Fruit fly (Drosophila melanogaster) whole organism, embryonic: Measurements from ENCODE around the gene CG9886.

ENCODE experiments used
- Awh ChIP-seq: fragments of 200-800 bp; sonication (Bioruptor generic); IDR thresholded peaks from 2 replicates; pipeline ENCODE4, ENCODE4 v1.3.6; 2022; ENCODE audit warnings: missing biosample characterization, missing genetic modification characterization
- Bteb2 ChIP-seq: fragments of 200-800 bp; sonication (Bioruptor generic); optimal IDR thresholded peaks from 2 replicates; lab custom pipeline; 2016; ENCODE audit warnings: missing biosample characterization, missing genetic modification characterization
- CG10147 ChIP-seq: fragments of 200-800 bp; sonication (Bioruptor generic); optimal IDR thresholded peaks from 2 replicates; lab custom pipeline; 2019; ENCODE audit warnings: missing biosample characterization, mild to moderate bottlenecking, missing genetic modification characterization, moderate library complexity
- CG1024 ChIP-seq: fragments of 200-800 bp; sonication (Bioruptor generic); IDR thresholded peaks from 2 replicates; pipeline ENCODE4 v1.3.6; 2022; ENCODE audit warnings: missing biosample characterization, missing genetic modification characterization
- CG10979 ChIP-seq: fragments of 200-800 bp; sonication (Bioruptor generic); optimal IDR thresholded peaks from 2 replicates; lab custom pipeline; 2018; ENCODE audit warnings: missing biosample characterization, mild to moderate bottlenecking, missing genetic modification characterization, moderate library complexity
- CG12071 ChIP-seq: fragments of 200-800 bp; sonication (Bioruptor generic); optimal IDR thresholded peaks from 3 replicates; lab custom pipeline; 2018; ENCODE audit warnings: missing biosample characterization, mild to moderate bottlenecking, missing genetic modification characterization
- CG17328 ChIP-seq: fragments of 200-800 bp; sonication (Bioruptor generic); IDR thresholded peaks from 2 replicates; pipeline ENCODE4 v1.3.6; 2022; ENCODE audit warnings: missing biosample characterization, missing genetic modification characterization
- CG1832 ChIP-seq: fragments of 200-800 bp; sonication (Bioruptor generic); optimal IDR thresholded peaks from 2 replicates; lab custom pipeline; 2017; ENCODE audit warnings: missing biosample characterization, mild to moderate bottlenecking, missing genetic modification characterization, inconsistent platforms
- CG2202 ChIP-seq: fragments of 200-800 bp; sonication (Bioruptor generic); optimal IDR thresholded peaks from 2 replicates; lab custom pipeline; 2018; ENCODE audit warnings: missing biosample characterization, mild to moderate bottlenecking, missing genetic modification characterization
- CG30020 ChIP-seq: fragments of 200-800 bp; optimal IDR thresholded peaks from 2 replicates; lab custom pipeline; 2019; ENCODE audit warnings: missing biosample characterization, mild to moderate bottlenecking, missing genetic modification characterization, moderate library complexity
- CG3163 ChIP-seq: fragments of 200-800 bp; sonication (Bioruptor generic); optimal IDR thresholded peaks from 3 replicates; lab custom pipeline; 2016; ENCODE audit warnings: missing biosample characterization, missing genetic modification characterization
- CG4360 ChIP-seq: fragments of 200-800 bp; sonication (Bioruptor generic); IDR thresholded peaks from 2 replicates; pipeline ENCODE4 v1.3.6; 2022; ENCODE audit warnings: missing biosample characterization, missing genetic modification characterization
- CG6689 ChIP-seq: fragments of 200-800 bp; sonication (Bioruptor generic); IDR thresholded peaks from 2 replicates; pipeline ENCODE4 v1.3.6; 2022; ENCODE audit warnings: missing biosample characterization, missing genetic modification characterization
- CG6813 ChIP-seq: fragments of 200-800 bp; sonication (Bioruptor generic); optimal IDR thresholded peaks from 2 replicates; lab custom pipeline; 2017; ENCODE audit warnings: missing biosample characterization, missing genetic modification characterization, mild to moderate bottlenecking, moderate library complexity, missing genetic modification reagents
- CG8281 ChIP-seq: fragments of 200-800 bp; sonication (Bioruptor generic); optimal IDR thresholded peaks from 2 replicates; lab custom pipeline; 2018; ENCODE audit warnings: missing biosample characterization, mild to moderate bottlenecking, missing genetic modification characterization, moderate library complexity
- CG8765 ChIP-seq: fragments of 200-800 bp; sonication (Bioruptor generic); IDR thresholded peaks from 2 replicates; pipeline ENCODE4 v1.3.6; 2022; ENCODE audit warnings: missing biosample characterization, missing genetic modification characterization
- CoRest ChIP-seq: fragments of 200-800 bp; sonication (Bioruptor generic); optimal IDR thresholded peaks from 3 replicates; lab custom pipeline; 2018; ENCODE audit warnings: missing biosample characterization, mild to moderate bottlenecking, missing genetic modification characterization, moderate library complexity
- Dip3 ChIP-seq: fragments of 200-800 bp; sonication (Bioruptor generic); optimal IDR thresholded peaks from 3 replicates; lab custom pipeline; 2016; ENCODE audit warnings: missing biosample characterization, missing genetic modification characterization
- Doc3 ChIP-seq: fragments of 200-800 bp; sonication (Bioruptor generic); IDR thresholded peaks from 3 replicates; pipeline ENCODE4 v1.3.6; 2022; ENCODE audit warnings: missing biosample characterization, missing genetic modification characterization; ENCODE audit not compliant: partially characterized antibody
- Eip74EF ChIP-seq, 2 experiments: fragments of 200-800 bp in 1 of 2; fragments of >200 bp in 1 of 2; sonication (Bioruptor generic) in 1 of 2; optimal IDR thresholded peaks; 2 replicates each; lab custom pipeline; 2017 to 2019; ENCODE audit warnings: missing biosample characterization in 2 of 2, missing genetic modification characterization in 2 of 2, mild to moderate bottlenecking in 1 of 2, moderate library complexity in 1 of 2
- Hand ChIP-seq: fragments of 200-800 bp; sonication (Bioruptor generic); optimal IDR thresholded peaks from 2 replicates; lab custom pipeline; 2017; ENCODE audit warnings: mild to moderate bottlenecking, missing biosample characterization, missing genetic modification reagents, missing genetic modification characterization
- MBD-R2 ChIP-seq: fragments of 200-800 bp; sonication (Bioruptor generic); IDR thresholded peaks from 2 replicates; pipeline ENCODE4 v1.3.6; 2022; ENCODE audit warnings: missing biosample characterization, missing genetic modification characterization
- MESR4 ChIP-seq: fragments of 200-800 bp; sonication (Bioruptor generic); optimal IDR thresholded peaks from 2 replicates; lab custom pipeline; 2018; ENCODE audit warnings: missing biosample characterization, mild to moderate bottlenecking, missing genetic modification characterization, moderate library complexity
- Nf-YA ChIP-seq: fragments of 200-800 bp; sonication (Bioruptor generic); IDR thresholded peaks from 2 replicates; pipeline ENCODE4 v1.3.6; 2022; ENCODE audit warnings: missing biosample characterization, missing genetic modification characterization
- Oli ChIP-seq: fragments of 200-800 bp; sonication (Bioruptor generic); optimal IDR thresholded peaks from 2 replicates; lab custom pipeline; 2018; ENCODE audit warnings: missing biosample characterization, mild to moderate bottlenecking, missing genetic modification characterization, moderate library complexity
- Optix ChIP-seq: fragments of 200-800 bp; sonication (Bioruptor generic); IDR thresholded peaks from 3 replicates; pipeline ENCODE4 v1.3.6; 2022; ENCODE audit warnings: missing biosample characterization, missing genetic modification characterization
- Rx ChIP-seq: fragments of 200-800 bp; sonication (Bioruptor generic); IDR thresholded peaks from 2 replicates; pipeline ENCODE4 v1.3.6; 2022; ENCODE audit warnings: missing biosample characterization, missing genetic modification characterization
- Sox102F ChIP-seq: fragments of 200-800 bp; sonication (Bioruptor generic); optimal IDR thresholded peaks from 2 replicates; lab custom pipeline; 2018; ENCODE audit warnings: missing biosample characterization, mild to moderate bottlenecking, missing genetic modification characterization, moderate library complexity
- bsh ChIP-seq, 2 experiments: fragments of 200-800 bp; sonication (Bioruptor generic); optimal IDR thresholded peaks; 2 replicates each; lab custom pipeline; 2017 to 2018; ENCODE audit warnings: mild to moderate bottlenecking in 2 of 2, missing biosample characterization in 2 of 2, missing genetic modification characterization in 2 of 2, moderate library complexity in 1 of 2
- btn ChIP-seq: fragments of 200-800 bp; sonication (Bioruptor generic); optimal IDR thresholded peaks from 2 replicates; lab custom pipeline; 2016; ENCODE audit warnings: missing biosample characterization, missing genetic modification characterization
- cg ChIP-seq: fragments of 200-800 bp; sonication (Bioruptor generic); optimal IDR thresholded peaks from 3 replicates; lab custom pipeline; 2019; ENCODE audit warnings: missing biosample characterization, mild to moderate bottlenecking, missing genetic modification characterization, moderate library complexity
- chinmo ChIP-seq: fragments of 200-800 bp; sonication (Bioruptor generic); IDR thresholded peaks from 4 replicates; pipeline ENCODE4 v1.3.6; 2022; ENCODE audit warnings: missing biosample characterization, missing genetic modification characterization; ENCODE audit not compliant: partially characterized antibody
- exex ChIP-seq: fragments of 200-800 bp; sonication (Bioruptor generic); optimal IDR thresholded peaks from 4 replicates; lab custom pipeline; 2018; ENCODE audit warnings: missing biosample characterization, mild to moderate bottlenecking, missing genetic modification characterization, moderate library complexity
- fu2 ChIP-seq: fragments of 200-800 bp; sonication (Bioruptor generic); optimal IDR thresholded peaks from 2 replicates; lab custom pipeline; 2016; ENCODE audit warnings: missing biosample characterization, missing genetic modification characterization
- gcm ChIP-seq: fragments of 200-800 bp; sonication (Bioruptor generic); optimal IDR thresholded peaks from 2 replicates; lab custom pipeline; 2019; ENCODE audit warnings: missing biosample characterization, mild to moderate bottlenecking, missing genetic modification characterization, moderate library complexity
- gem ChIP-seq: fragments of 200-800 bp; sonication (Bioruptor generic); optimal IDR thresholded peaks from 2 replicates; lab custom pipeline; 2019; ENCODE audit warnings: missing biosample characterization, mild to moderate bottlenecking, missing genetic modification characterization, moderate library complexity
- gfzf ChIP-seq: fragments of 200-800 bp; sonication (Bioruptor generic); optimal IDR thresholded peaks from 2 replicates; lab custom pipeline; 2016; ENCODE audit warnings: missing biosample characterization, mild to moderate bottlenecking, missing genetic modification characterization, moderate library complexity
- ind ChIP-seq: fragments of 200-800 bp; sonication (Bioruptor generic); optimal IDR thresholded peaks from 3 replicates; lab custom pipeline; 2016; ENCODE audit warnings: missing biosample characterization, missing genetic modification characterization
- inv ChIP-seq: fragments of 200-800 bp; sonication (Bioruptor generic); IDR thresholded peaks from 2 replicates; pipeline ENCODE4 v1.3.6; 2022; ENCODE audit warnings: missing biosample characterization, missing genetic modification characterization; ENCODE audit not compliant: partially characterized antibody
- lbe ChIP-seq: fragments of 200-800 bp; sonication (Bioruptor generic); optimal IDR thresholded peaks from 2 replicates; lab custom pipeline; 2016; ENCODE audit warnings: missing biosample characterization, mild to moderate bottlenecking, missing genetic modification characterization
- nerfin-1 ChIP-seq: fragments of 200-800 bp; sonication (Bioruptor generic); optimal IDR thresholded peaks from 3 replicates; lab custom pipeline; 2019; ENCODE audit warnings: missing biosample characterization, mild to moderate bottlenecking, missing genetic modification characterization, moderate library complexity
- psq ChIP-seq: fragments of 200-800 bp; sonication (Bioruptor generic); optimal IDR thresholded peaks from 2 replicates; lab custom pipeline; 2017; ENCODE audit warnings: missing biosample characterization, missing genetic modification characterization
- pum ChIP-seq: fragments of 200-800 bp; sonication (Bioruptor generic); optimal IDR thresholded peaks from 2 replicates; lab custom pipeline; 2016; ENCODE audit warnings: missing biosample characterization, missing genetic modification characterization
- sc ChIP-seq, 3 experiments: fragments of >200 bp in 2 of 3; fragments of 200-800 bp in 1 of 3; sonication (Bioruptor generic) in 1 of 3; optimal IDR thresholded peaks; 2 replicates in 2 of 3; 3 replicates in 1 of 3; lab custom pipeline; 2017; ENCODE audit warnings: mild to moderate bottlenecking in 1 of 3, missing biosample characterization in 1 of 3, missing genetic modification characterization in 1 of 3, missing genetic modification reagents in 1 of 3
- scrt ChIP-seq: fragments of 200-800 bp; sonication (Bioruptor generic); optimal IDR thresholded peaks from 2 replicates; lab custom pipeline; 2018; ENCODE audit warnings: missing biosample characterization, mild to moderate bottlenecking, missing genetic modification characterization, moderate library complexity
- tgo ChIP-seq: fragments of 200-800 bp; sonication (Bioruptor generic); IDR thresholded peaks from 3 replicates; pipeline ENCODE4 v1.3.6; 2022; ENCODE audit warnings: missing biosample characterization, missing genetic modification characterization
- usp ChIP-seq: fragments of >200 bp; optimal IDR thresholded peaks from 2 replicates; lab custom pipeline; 2017; ENCODE audit warnings: missing biosample characterization, missing genetic modification characterization

The CG9886 gene

DNA sequence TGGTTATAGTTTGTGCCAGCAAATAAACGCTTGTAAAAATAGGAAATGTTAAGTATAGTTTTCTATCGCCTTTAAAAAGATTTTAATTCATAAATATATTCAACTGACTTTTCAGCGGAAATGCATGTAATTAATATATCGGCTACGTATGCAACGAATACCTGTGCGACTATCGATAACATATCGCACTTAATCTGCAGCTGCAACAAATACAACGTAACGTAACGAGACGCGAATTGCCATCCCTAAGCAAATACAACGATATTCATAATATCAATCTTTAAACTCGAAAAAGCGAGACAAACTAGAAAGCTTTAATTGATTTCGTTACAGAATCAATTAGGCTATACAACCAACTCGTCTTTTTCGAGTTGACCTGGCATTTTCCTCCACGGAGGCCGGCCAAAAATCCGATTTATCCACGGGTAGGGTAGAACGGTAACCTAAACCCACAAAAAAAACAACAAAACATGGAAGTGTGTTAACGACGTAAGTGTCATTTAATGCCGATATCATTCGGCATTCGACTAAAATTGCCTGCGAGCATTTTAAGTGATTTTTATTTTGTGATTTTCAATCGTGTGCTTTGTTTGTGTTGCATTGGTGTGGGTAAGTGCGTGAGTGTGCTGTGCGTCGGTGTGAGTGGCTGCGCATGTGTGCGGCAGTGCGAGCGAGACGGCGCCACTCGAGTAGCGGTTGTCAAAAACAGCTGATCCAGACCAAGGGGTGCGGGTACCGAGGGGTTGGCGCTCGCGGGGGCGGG is 44.8 kb upstream of the CG9886 start, which contains the start of gene Atxn7 (continued):
- 0 out of 2 replicates have a peak, but pooled peaks have one; percentile 21 for TF ChIP-seq CG1024 (GFP tag; lab: Robert Waterston, UW)
- peak; percentile 42; the same call in 1 of the 2 replicates for TF ChIP-seq Awh (GFP tag; lab: Robert Waterston, UW)
- TF ChIP-seq Hand (GFP tag; lab: Kevin White, UChicago), result no peak
- peak; percentile 99 for TF ChIP-seq chinmo
- TF ChIP-seq CG1832 (GFP tag; lab: Kevin White, UChicago), result peak; percentile 90
- peak; percentile 32 for TF ChIP-seq CG3163
- TF ChIP-seq CoRest, result peak; percentile 67
- TF ChIP-seq CG8765, result no peak
- TF ChIP-seq CG12071 (GFP tag; lab: Kevin White, UChicago), result peak; percentile 62
- peak; percentile 88 for TF ChIP-seq Doc3 (GFP tag; lab: Robert Waterston, UW)
- TF ChIP-seq inv (GFP tag; lab: Robert Waterston, UW), result peak; percentile 93
- TF ChIP-seq lbe (GFP tag; lab: Kevin White, UChicago), result peak; percentile 73
- TF ChIP-seq Rx (GFP tag; lab: Robert Waterston, UW), result 0 out of 2 replicates have a peak, but pooled peaks have one; percentile 22
- TF ChIP-seq CG6813 (GFP tag; lab: Kevin White, UChicago), result peak; percentile 38
- TF ChIP-seq CG4360 (GFP tag; lab: Robert Waterston, UW), result peak; percentile 48; the same call in 1 of the 2 replicates
- TF ChIP-seq Sox102F (GFP tag; lab: Kevin White, UChicago), result peak; percentile 40
- TF ChIP-seq btn (GFP tag; lab: Kevin White, UChicago), result no peak
- no peak for TF ChIP-seq CG6689 (GFP tag; lab: Robert Waterston, UW)
- TF ChIP-seq Nf-YA, result 0 out of 2 replicates have a peak, but pooled peaks have one; percentile 11
- TF ChIP-seq scrt (GFP tag; lab: Kevin White, UChicago), result peak; percentile 89
- no peak for TF ChIP-seq pum (GFP tag; lab: Kevin White, UChicago)
- TF ChIP-seq Oli (tag; lab: Kevin White, UChicago), result peak; percentile 53
- peak; percentile 45 for TF ChIP-seq CG10979
- peak; percentile 56 for TF ChIP-seq CG30020
- TF ChIP-seq bsh (GFP tag; optimal IDR thresholded peaks at IDR 0.05; lab: Kevin White, UChicago), result peak; percentile 1 to 74
- peak; percentile 60; the same call in 2 of the 3 replicates for TF ChIP-seq Optix (GFP tag; lab: Robert Waterston, UW)
- no peak for TF ChIP-seq ind (GFP tag; lab: Kevin White, UChicago)
- TF ChIP-seq usp, result no peak
- TF ChIP-seq psq (GFP tag; lab: Kevin White, UChicago), result peak; percentile 7
- TF ChIP-seq Bteb2, result peak; percentile 42
- TF ChIP-seq CG17328 (GFP tag; lab: Robert Waterston, UW), result peak; percentile 69; the same call in 1 of the 2 replicates
- TF ChIP-seq gfzf (GFP tag; lab: Kevin White, UChicago), result peak; percentile 27
- peak; percentile 99 for TF ChIP-seq cg (GFP tag; lab: Kevin White, UChicago)
- peak; percentile 90 for TF ChIP-seq MBD-R2 (GFP tag; lab: Robert Waterston, UW)
- peak; percentile 53 for TF ChIP-seq exex (tag; lab: Kevin White, UChicago)
- TF ChIP-seq CG10147 (GFP tag; lab: Kevin White, UChicago), result no peak
- TF ChIP-seq Eip74EF (GFP tag; optimal IDR thresholded peaks at IDR 0.05; lab: Kevin White, UChicago), result peak in 1 of 2 experiments; percentile 45
- TF ChIP-seq CG8281 (tag; lab: Kevin White, UChicago), result no peak
- TF ChIP-seq CG2202, result peak; percentile 57
- no peak for TF ChIP-seq Dip3 (GFP tag; lab: Kevin White, UChicago)
- no peak for TF ChIP-seq fu2 (GFP tag; lab: Kevin White, UChicago)
- TF ChIP-seq tgo (GFP tag; lab: Robert Waterston, UW), result peak; percentile 28; the same call in 1 of the 3 replicates
- peak; percentile 76 for TF ChIP-seq MESR4 (GFP tag; lab: Kevin White, UChicago)
- peak; percentile 58 for TF ChIP-seq nerfin-1 (tag; lab: Kevin White, UChicago)
- peak; percentile 55 for TF ChIP-seq gem
- no peak for TF ChIP-seq sc (optimal IDR thresholded peaks at IDR 0.05; lab: Kevin White, UChicago)
- TF ChIP-seq sc (GFP tag; optimal IDR thresholded peaks at IDR 0.05; lab: Kevin White, UChicago), result peak; percentile 75
- peak; percentile 62 for TF ChIP-seq gcm
